Worm (Caenorhabditis elegans): ENCODE measurements around the gene ztf-14.

Gene ztf-14

DNA sequence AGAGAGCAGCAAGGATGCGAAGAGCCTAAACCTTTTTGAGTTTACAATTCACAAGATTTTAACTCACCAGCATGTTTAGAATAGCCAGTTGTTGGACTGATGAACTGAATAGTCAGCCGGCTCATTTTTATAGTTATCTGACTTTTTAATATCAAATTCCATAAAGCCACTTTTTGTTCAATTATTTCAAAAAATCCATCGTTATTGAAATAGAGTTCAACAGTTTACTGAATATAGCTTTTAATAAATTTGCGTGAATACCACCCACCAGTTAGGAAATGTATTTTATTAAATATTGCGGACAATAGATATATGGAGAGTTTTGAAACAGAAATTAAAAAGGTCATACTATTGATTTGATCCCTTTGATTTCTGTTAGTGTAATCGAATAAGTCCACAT, 34.2 kb downstream of the ztf-14 start, which contains the start of gene nspc-20:
Gene nspc-20 (minus strand): TSS at position 101 of the 400 bp plus-strand sequence.
- TF ChIP-seq cog-1 (tag; optimal IDR thresholded peaks at IDR 0.05): no peak
- no peak for TF ChIP-seq ref-1 (GFP tag; conservative IDR thresholded peaks at IDR 0.05)
- TF ChIP-seq med-1 (GFP tag; optimal IDR thresholded peaks at IDR 0.05; ENCODE audit: insufficient read depth): no peak
- TF ChIP-seq ztf-23 (GFP tag; IDR thresholded peaks at IDR 0.05): no peak
- TF ChIP-seq ztf-29 (GFP tag; IDR thresholded peaks at IDR 0.05): no peak
- TF ChIP-seq T22C8.4 (GFP tag; IDR thresholded peaks at IDR 0.05): no peak
- TF ChIP-seq tab-1 (GFP tag; IDR thresholded peaks at IDR 0.05): no peak
- no peak for TF ChIP-seq flt-1 (GFP tag; IDR thresholded peaks at IDR 0.05)
- no peak for TF ChIP-seq klf-2 (GFP tag; conservative IDR thresholded peaks at IDR 0.05)

DNA sequence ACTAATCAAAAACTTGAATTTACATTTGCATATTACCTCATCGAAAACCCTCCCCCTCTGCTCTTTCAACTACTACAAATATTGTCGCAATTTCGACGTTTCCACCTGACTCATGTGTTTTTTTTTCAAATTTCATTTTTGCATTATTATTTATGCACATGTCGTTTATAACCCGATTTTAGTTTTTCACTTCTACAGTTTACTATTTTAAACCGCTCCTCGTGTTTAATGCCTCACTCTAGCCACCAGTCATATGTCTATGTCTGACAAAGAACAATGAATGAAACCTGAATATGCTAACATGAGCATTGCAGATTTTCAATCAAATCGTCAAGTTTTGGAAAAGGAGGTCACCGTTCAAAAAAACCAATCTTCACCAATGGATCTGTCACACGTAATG, 38.2 kb downstream of the ztf-14 start, which contains the start of gene T24C2.5:
Gene T24C2.5 (plus strand): TSS at position 301 of the 400 bp plus-strand sequence.
- no peak for TF ChIP-seq ref-1 (GFP tag; conservative IDR thresholded peaks at IDR 0.05)
- TF ChIP-seq ztf-29 (GFP tag; IDR thresholded peaks at IDR 0.05): no peak

DNA sequence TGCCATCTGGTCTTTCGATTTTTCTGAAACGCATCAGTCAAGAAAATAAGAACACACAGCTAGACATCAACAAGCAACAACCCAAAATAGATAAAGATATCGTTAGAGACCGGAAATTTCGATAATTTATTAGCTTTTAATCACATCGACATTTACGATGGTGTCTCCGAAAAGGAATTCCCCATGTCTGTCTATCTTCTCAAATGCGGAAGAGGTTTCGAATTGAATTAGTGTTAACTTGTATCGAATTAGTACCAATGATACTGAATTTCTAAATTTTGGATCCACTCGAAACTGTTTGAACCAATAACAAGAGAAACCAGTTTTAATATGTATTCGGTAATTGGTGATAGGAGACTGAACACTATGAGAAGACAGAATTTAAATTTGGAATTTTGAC, 38.7 kb downstream of the ztf-14 start:
- TF ChIP-seq ztf-23 (GFP tag; IDR thresholded peaks at IDR 0.05) (no peak), ztf-29 (GFP tag; IDR thresholded peaks at IDR 0.05) (no peak), tab-1 (GFP tag; IDR thresholded peaks at IDR 0.05) (no peak), ref-1 (GFP tag; conservative IDR thresholded peaks at IDR 0.05) (no peak), klf-2 (GFP tag; conservative IDR thresholded peaks at IDR 0.05) (no peak)

DNA sequence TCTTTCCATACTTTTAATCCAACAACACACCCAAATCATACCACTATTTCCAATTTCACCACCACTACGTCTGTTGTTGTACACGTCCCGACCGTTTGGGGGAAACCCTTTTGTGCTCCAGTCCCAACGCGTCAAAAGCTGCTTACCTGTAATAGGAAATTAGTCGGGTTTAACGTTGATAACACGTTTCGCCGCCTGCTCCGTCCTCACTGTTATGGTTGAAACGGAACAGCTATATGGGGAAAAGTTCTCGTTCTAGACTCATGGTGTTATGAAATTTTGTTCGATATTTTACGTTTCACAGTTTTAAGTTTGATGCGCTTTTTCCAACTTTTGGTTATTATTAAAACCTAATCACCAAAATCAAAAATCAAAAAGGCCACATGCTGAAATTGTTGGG, 40.0 kb downstream of the ztf-14 start:
- TF ChIP-seq T22C8.4 (GFP tag; IDR thresholded peaks at IDR 0.05): no peak

DNA sequence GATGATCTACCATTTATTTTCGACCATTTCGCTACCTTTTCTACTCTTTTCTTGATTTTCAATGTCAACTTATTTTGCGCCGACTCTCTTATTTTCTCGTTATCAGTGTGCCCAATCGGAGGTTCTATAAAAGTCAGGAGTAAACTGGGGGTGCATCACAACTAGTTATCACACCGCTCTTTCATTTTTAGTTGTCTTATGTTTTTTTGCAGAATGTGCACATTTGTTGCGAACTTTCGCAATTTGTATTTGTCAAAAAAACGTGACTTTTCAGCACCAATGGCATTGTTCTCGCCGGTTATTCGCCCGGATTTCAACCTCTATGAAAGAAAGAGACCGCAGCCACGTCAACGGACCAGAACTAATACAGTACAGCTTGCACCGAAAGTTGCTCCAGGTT, 41.7 kb downstream of the ztf-14 start:
- TF ChIP-seq tab-1 (GFP tag; IDR thresholded peaks at IDR 0.05) (no peak), ztf-23 (GFP tag; IDR thresholded peaks at IDR 0.05) (no peak), flt-1 (GFP tag; IDR thresholded peaks at IDR 0.05) (no peak), ztf-29 (GFP tag; IDR thresholded peaks at IDR 0.05) (no peak), med-1 (GFP tag; optimal IDR thresholded peaks at IDR 0.05; ENCODE audit: insufficient read depth) (no peak), T22C8.4 (GFP tag; IDR thresholded peaks at IDR 0.05) (no peak), ref-1 (GFP tag; conservative IDR thresholded peaks at IDR 0.05) (no peak), klf-2 (GFP tag; conservative IDR thresholded peaks at IDR 0.05) (no peak), cog-1 (tag; optimal IDR thresholded peaks at IDR 0.05) (no peak)

DNA sequence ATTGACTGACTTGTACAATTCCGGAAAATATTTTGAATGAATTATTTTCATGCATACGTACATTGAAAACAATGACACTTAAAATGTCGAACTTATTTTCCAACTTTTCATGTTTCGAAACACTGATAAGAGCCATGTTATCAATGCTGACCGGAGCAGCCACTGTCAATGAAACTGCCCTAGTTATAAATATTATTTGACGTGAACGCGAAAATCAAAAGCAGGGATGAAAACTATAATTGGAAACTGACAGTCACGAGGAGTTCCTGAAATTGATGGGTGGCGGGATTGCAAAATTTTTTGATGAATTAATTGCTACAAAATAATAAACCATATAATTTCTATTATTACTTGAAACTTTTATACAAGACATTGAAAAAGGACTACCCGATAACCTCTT, 43.6 kb downstream of the ztf-14 start:
- TF ChIP-seq ztf-23 (GFP tag; IDR thresholded peaks at IDR 0.05) (no peak), ztf-29 (GFP tag; IDR thresholded peaks at IDR 0.05) (no peak), cog-1 (tag; optimal IDR thresholded peaks at IDR 0.05) (no peak), klf-2 (GFP tag; conservative IDR thresholded peaks at IDR 0.05) (no peak)

DNA sequence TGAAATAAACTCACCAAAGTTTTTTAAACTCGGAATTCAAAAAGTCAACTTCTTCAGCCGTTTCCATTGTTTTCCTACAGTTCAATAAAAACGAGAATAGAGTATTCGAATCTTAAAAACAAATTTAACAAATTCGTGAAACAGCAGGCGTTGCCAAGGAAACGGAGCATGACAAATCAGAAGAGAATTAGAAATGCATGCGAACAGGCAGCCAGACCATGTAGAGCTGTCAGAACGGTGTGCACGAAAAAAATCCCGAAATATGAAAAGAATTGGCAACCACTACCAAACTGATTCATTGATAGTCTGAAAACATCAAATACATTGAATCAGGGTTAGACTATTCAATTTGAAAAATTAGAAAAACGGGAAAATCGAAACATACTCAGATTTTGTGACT, 46.1 kb downstream of the ztf-14 start, which contains the start of gene fbxa-81:
Gene fbxa-81 (minus strand): TSS at position 101 of the 400 bp plus-strand sequence.
- TF ChIP-seq cog-1 (tag; optimal IDR thresholded peaks at IDR 0.05) (no peak), ref-1 (GFP tag; conservative IDR thresholded peaks at IDR 0.05) (no peak), klf-2 (GFP tag; conservative IDR thresholded peaks at IDR 0.05) (no peak), flt-1 (GFP tag; IDR thresholded peaks at IDR 0.05) (no peak), tab-1 (GFP tag; IDR thresholded peaks at IDR 0.05) (no peak), ztf-23 (GFP tag; IDR thresholded peaks at IDR 0.05) (no peak), T22C8.4 (GFP tag; IDR thresholded peaks at IDR 0.05) (no peak), med-1 (GFP tag; optimal IDR thresholded peaks at IDR 0.05; ENCODE audit: insufficient read depth) (no peak), ztf-29 (GFP tag; IDR thresholded peaks at IDR 0.05) (no peak)

DNA sequence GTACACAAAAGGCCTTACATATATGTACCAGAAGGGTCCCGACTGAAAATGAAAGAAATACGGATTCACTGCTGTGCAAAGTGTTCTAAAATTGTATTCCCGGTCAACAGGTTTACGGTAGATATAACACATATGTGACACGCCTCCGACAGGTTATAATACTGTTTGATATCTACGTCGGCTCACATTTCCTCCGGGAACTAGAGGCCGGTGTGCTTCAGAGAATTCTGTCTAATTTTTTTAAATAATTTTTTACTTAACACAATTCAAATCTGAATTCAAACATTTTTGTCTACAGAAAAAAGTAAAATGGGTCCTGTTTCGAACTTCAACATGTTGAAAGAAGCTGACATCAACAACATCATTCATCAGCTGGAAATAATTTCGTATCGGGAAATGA, 47.3 kb downstream of the ztf-14 start, which contains the start of gene T24C2.3:
Gene T24C2.3 (plus strand): TSS at position 301 of the 400 bp plus-strand sequence.
- TF ChIP-seq T22C8.4 (GFP tag; IDR thresholded peaks at IDR 0.05): no peak
- no peak for TF ChIP-seq cog-1 (tag; optimal IDR thresholded peaks at IDR 0.05)
- no peak for TF ChIP-seq tab-1 (GFP tag; IDR thresholded peaks at IDR 0.05)
- TF ChIP-seq flt-1 (GFP tag; IDR thresholded peaks at IDR 0.05): no peak
- TF ChIP-seq ref-1 (GFP tag; conservative IDR thresholded peaks at IDR 0.05): no peak
- no peak for TF ChIP-seq ztf-23 (GFP tag; IDR thresholded peaks at IDR 0.05)
- no peak for TF ChIP-seq ztf-29 (GFP tag; IDR thresholded peaks at IDR 0.05)
- TF ChIP-seq med-1 (GFP tag; optimal IDR thresholded peaks at IDR 0.05; ENCODE audit: insufficient read depth): no peak
- TF ChIP-seq klf-2 (GFP tag; conservative IDR thresholded peaks at IDR 0.05): no peak

DNA sequence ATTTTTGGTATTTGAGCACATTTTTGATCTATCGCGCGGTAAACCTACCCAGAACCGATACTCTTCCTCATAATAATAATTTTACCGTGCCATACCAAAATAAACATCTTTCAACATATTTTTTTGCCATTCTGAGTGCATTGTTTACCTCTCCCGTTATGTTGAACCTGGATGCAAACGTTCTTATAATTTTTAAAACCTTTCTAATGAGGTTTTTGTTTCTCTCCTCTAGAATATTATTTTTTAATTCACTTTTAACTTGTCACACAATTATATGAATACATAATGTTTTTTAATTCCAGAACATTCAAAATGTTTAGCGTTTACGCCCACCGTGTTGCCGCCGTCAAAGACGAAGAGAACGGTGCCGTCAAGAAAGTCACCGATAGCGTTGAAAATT, 49.7 kb downstream of the ztf-14 start, which contains the start of gene enri-2:
Gene enri-2 (plus strand): TSS at position 301 of the 400 bp plus-strand sequence.
- TF ChIP-seq med-1 (GFP tag; optimal IDR thresholded peaks at IDR 0.05; ENCODE audit: insufficient read depth): no peak
